Worm (Caenorhabditis elegans) whole organism, L1 larva: ENCODE measurements around the gene end-1.

Source experiments
- C04F5.9 ChIP-seq: sonication (generic microtip); optimal IDR thresholded peaks from 2 replicates; lab custom pipeline; 2016; ENCODE audit warnings: missing genetic modification characterization, missing compliant biosample characterization
- C16A3.4 ChIP-seq: fragments of 150-350 bp; optimal IDR thresholded peaks from 2 replicates; lab custom pipeline; 2014; ENCODE audit warnings: missing biosample characterization, missing genetic modification characterization
- F16B12.6 ChIP-seq: fragments of 150-350 bp; optimal IDR thresholded peaks from 2 replicates; lab custom pipeline; 2014; ENCODE audit warnings: missing biosample characterization, missing genetic modification characterization
- blmp-1 ChIP-seq: fragments of 150-350 bp; optimal IDR thresholded peaks from 2 replicates; lab custom pipeline; 2014; ENCODE audit warnings: missing biosample characterization, missing genetic modification characterization
- ceh-82 ChIP-seq, 3 experiments: fragments of 150-350 bp in 1 of 3; sonication (generic microtip) in 2 of 3; optimal IDR thresholded peaks; 2 replicates each; lab custom pipeline; 2014 to 2017; ENCODE audit warnings: missing biosample characterization in 3 of 3, missing genetic modification characterization in 3 of 3
- dsc-1 ChIP-seq: sonication (generic microtip); optimal IDR thresholded peaks from 2 replicates; lab custom pipeline; 2016; ENCODE audit warnings: mild to moderate bottlenecking, missing genetic modification characterization, missing compliant biosample characterization
- efl-1 ChIP-seq, 4 experiments: fragments of 150-350 bp; optimal IDR thresholded peaks in 3 of 4; peaks in 1 of 4; 1 replicate in 1 of 4; 2 replicates in 3 of 4; lab custom pipeline; 2014; ENCODE audit warnings: missing biosample characterization in 2 of 4, missing genetic modification characterization in 2 of 4, missing genetic modification reagents in 2 of 4
- elt-2 ChIP-seq: sonication (generic microtip); optimal IDR thresholded peaks from 2 replicates; lab custom pipeline; 2016; ENCODE audit warnings: missing genetic modification characterization, mild to moderate bottlenecking, inconsistent platforms, missing compliant biosample characterization, missing genetic modification reagents
- elt-3 ChIP-seq, 6 experiments: fragments of 150-350 bp in 1 of 6; sonication (generic microtip); optimal IDR thresholded peaks; 2 replicates each; lab custom pipeline; 2017 to 2018; ENCODE audit warnings: missing biosample characterization in 6 of 6, missing genetic modification characterization in 6 of 6, inconsistent platforms in 1 of 6
- fkh-4 ChIP-seq: sonication (generic microtip); optimal IDR thresholded peaks from 2 replicates; lab custom pipeline; 2016; ENCODE audit warnings: missing compliant biosample characterization, missing genetic modification characterization, borderline replicate concordance
- fkh-8 ChIP-seq: sonication (generic microtip); optimal IDR thresholded peaks from 2 replicates; lab custom pipeline; 2016; ENCODE audit warnings: mild to moderate bottlenecking, missing genetic modification characterization, missing compliant biosample characterization
- hlh-17 ChIP-seq: fragments of 200-800 bp; sonication (Bioruptor generic); optimal IDR thresholded peaks from 2 replicates; lab custom pipeline; 2018; ENCODE audit warnings: missing genetic modification characterization, mild to moderate bottlenecking, missing compliant biosample characterization, moderate library complexity, borderline replicate concordance
- jun-1 ChIP-seq: fragments of 150-350 bp; optimal IDR thresholded peaks from 2 replicates; lab custom pipeline; 2014; ENCODE audit warnings: missing biosample characterization, missing genetic modification reagents, missing genetic modification characterization
- lin-14 ChIP-seq: fragments of 200-800 bp; sonication (Bioruptor generic); optimal IDR thresholded peaks from 2 replicates; lab custom pipeline; 2018; ENCODE audit warnings: mild to moderate bottlenecking, missing genetic modification characterization, moderate library complexity, missing compliant biosample characterization
- nhr-11 ChIP-seq: fragments of 150-350 bp; optimal IDR thresholded peaks from 2 replicates; lab custom pipeline; 2014; ENCODE audit warnings: missing biosample characterization, missing genetic modification characterization
- nhr-19 ChIP-seq: fragments of 200-800 bp; sonication (Bioruptor generic); conservative IDR thresholded peaks from 2 replicates; pipeline ENCODE4 v1.3.6; 2022; ENCODE audit warnings: missing genetic modification characterization, missing compliant biosample characterization
- nhr-20 ChIP-seq: sonication (generic microtip); optimal IDR thresholded peaks from 2 replicates; lab custom pipeline; 2016; ENCODE audit warnings: mild to moderate bottlenecking, missing genetic modification characterization, missing compliant biosample characterization
- nhr-237 ChIP-seq: fragments of 150-350 bp; optimal IDR thresholded peaks from 2 replicates; lab custom pipeline; 2014; ENCODE audit warnings: missing biosample characterization, missing genetic modification characterization
- nhr-47 ChIP-seq: sonication (generic microtip); optimal IDR thresholded peaks from 2 replicates; lab custom pipeline; 2016; ENCODE audit warnings: mild to moderate bottlenecking, missing genetic modification characterization, moderate library complexity, missing compliant biosample characterization
- nhr-71 ChIP-seq: sonication (generic microtip); optimal IDR thresholded peaks from 2 replicates; lab custom pipeline; 2016; ENCODE audit warnings: mild to moderate bottlenecking, missing genetic modification characterization, moderate library complexity, missing compliant biosample characterization
- nhr-76 ChIP-seq: sonication (generic microtip); optimal IDR thresholded peaks from 2 replicates; lab custom pipeline; 2017; ENCODE audit warnings: missing biosample characterization, missing genetic modification characterization
- nhr-77 ChIP-seq: fragments of 150-350 bp; optimal IDR thresholded peaks from 2 replicates; lab custom pipeline; 2014; ENCODE audit warnings: missing biosample characterization, missing genetic modification characterization
- nhr-85 ChIP-seq: sonication (generic microtip); peaks from one replicate; lab custom pipeline; 2016; ENCODE audit warnings: missing genetic modification characterization, inconsistent platforms, missing compliant biosample characterization
- pax-3 ChIP-seq: fragments of 200-800 bp; sonication (Bioruptor generic); optimal IDR thresholded peaks from 2 replicates; lab custom pipeline; 2018; ENCODE audit warnings: mild to moderate bottlenecking, missing genetic modification characterization, moderate library complexity, missing compliant biosample characterization
- skn-1 ChIP-seq: fragments of 150-350 bp; optimal IDR thresholded peaks from 2 replicates; lab custom pipeline; 2014; ENCODE audit warnings: missing biosample characterization, missing genetic modification characterization
- snu-23 ChIP-seq: sonication (generic microtip); optimal IDR thresholded peaks from 2 replicates; lab custom pipeline; 2016; ENCODE audit warnings: missing genetic modification characterization, missing compliant biosample characterization
- sox-4 ChIP-seq: sonication (generic microtip); optimal IDR thresholded peaks from 2 replicates; lab custom pipeline; 2016; ENCODE audit warnings: missing genetic modification characterization, missing compliant biosample characterization
- unc-130 ChIP-seq: fragments of 150-350 bp; optimal IDR thresholded peaks from 2 replicates; lab custom pipeline; 2017; ENCODE audit warnings: missing biosample characterization, missing genetic modification characterization, inconsistent platforms
- unc-86 ChIP-seq: sonication (generic microtip); optimal IDR thresholded peaks from 2 replicates; lab custom pipeline; 2016; ENCODE audit warnings: missing genetic modification characterization, missing compliant biosample characterization
- xbp-1 ChIP-seq: sonication (generic microtip); optimal IDR thresholded peaks from 2 replicates; lab custom pipeline; 2016; ENCODE audit warnings: missing genetic modification characterization, missing compliant biosample characterization

Gene end-1

DNA sequence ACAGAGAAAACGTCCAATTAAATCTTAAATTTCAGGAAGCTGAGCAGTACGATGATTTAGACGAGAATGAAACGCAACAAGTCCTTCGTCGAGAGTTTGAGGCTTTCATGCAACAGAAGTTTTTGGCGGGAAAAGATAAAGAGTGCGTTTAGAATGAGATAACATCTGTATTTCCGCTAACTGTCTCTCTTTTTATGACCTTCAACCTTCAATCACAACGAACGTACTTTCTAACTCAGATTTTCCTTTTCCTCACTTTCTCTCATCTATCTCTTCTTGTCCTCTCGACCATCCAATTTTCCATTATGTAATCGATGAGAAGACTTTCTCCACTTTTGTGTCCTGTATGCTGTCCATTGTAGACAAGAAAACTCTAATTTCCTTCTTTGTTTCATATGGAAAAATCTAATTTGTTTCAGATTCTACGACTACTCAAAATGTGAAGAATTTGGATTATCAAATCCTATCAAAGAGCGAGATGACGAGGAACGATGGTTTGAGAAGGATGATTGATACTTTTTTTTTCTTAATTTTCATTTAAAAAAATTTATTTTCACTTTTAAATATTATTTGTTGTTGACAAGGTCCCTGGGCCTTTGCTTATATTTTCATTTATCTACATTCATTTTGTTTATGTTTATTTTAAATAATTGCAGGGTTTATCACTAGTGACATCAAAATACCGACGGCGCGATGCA is 21.5 kb upstream of the end-1 start, which contains the start of gene sao-1:
Gene sao-1, plus strand, starts transcription at position 648 of the 698 bp plus-strand sequence.
- peak; percentile 98 for TF ChIP-seq blmp-1 (tag; lab: Kevin White, UChicago)
- TF ChIP-seq lin-14 (GFP tag; lab: Kevin White, UChicago) = peak; percentile 56
- no peak for TF ChIP-seq nhr-20 (tag; lab: Kevin White, UChicago)
- TF ChIP-seq elt-3 (tag; optimal IDR thresholded peaks at IDR 0.05; lab: Kevin White, UChicago) = peak in 2 of 6 experiments; percentile 10 to 20
- TF ChIP-seq nhr-85 (tag; lab: Kevin White, UChicago) = peak; percentile 81

DNA sequence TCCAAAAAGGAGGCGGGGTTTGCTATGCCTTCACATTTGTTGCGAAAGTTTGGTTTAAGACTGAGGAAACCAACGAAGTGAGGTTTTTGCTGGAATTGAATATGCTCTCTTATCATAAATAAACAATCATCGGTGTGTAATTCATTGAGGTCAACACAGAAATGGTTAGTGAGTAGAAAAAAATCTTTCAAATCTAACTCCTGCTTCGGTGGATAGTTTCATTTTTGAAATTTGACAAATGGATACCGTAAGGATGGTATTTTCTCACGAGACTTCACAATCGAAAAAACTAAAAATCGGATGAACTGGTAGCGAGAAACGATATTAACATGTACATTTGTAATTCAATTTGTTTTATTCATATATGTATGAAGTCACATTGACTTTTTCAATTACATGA is 4.1 kb upstream of the end-1 start, which contains the start of gene eol-1:
Gene eol-1, minus strand, starts transcription at position 101 of the 400 bp plus-strand sequence.
- TF ChIP-seq efl-1 (optimal IDR thresholded peaks at IDR 0.05; lab: Kevin White, UChicago) (no peak), efl-1 (GFP tag; optimal IDR thresholded peaks at IDR 0.05 in 1 of 2; lab: Kevin White, UChicago) (peak in 1 of 2 experiments; percentile 81), nhr-85 (tag; lab: Kevin White, UChicago) (no peak)

DNA sequence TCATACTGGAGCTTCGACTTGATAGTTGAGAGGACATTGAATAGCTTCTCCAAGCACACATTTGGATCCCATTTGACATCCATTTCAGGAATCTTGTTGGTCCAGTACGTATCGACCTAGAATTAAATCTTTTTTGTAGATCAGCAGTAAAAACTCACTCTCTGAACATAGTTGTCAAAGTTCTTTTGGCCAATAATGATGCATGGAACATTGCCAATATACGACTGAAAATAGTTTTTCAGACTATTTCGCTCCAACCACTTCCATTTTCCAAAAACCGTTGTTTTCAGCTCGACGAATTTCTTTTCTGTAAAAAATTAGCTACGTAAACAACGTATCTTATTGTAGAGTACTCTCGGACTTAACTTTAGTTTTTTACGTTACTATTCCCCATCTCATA is 3.3 kb upstream of the end-1 start:
- TF ChIP-seq C04F5.9 (tag; lab: Kevin White, UChicago) (no peak), snu-23 (GFP tag; lab: Kevin White, UChicago) (no peak), skn-1 (tag; lab: Kevin White, UChicago) (no peak), unc-86 (no peak)

DNA sequence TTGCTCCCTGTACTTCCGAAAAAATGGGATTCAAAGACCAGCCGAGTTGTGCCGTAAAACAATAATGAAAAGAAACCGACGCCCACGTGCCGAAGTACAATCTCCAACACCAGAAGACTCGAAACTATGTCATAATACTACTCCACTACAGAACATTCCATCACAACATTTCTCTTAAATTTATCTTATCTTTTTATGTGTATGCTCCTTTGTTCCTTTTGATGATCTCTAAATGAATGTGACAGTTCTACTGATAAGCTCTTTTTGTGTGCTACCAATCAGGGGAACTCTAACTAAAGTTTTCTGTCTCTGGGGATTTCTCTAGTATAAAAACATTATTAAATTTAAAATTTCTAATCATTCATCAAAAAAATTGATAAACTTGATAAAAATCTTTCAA is 1.9 kb downstream of the end-1 start:
- TF ChIP-seq ceh-82 (tag; optimal IDR thresholded peaks at IDR 0.05; lab: Kevin White, UChicago) (no peak), nhr-76 (no peak), elt-2 (peak; percentile 38)

DNA sequence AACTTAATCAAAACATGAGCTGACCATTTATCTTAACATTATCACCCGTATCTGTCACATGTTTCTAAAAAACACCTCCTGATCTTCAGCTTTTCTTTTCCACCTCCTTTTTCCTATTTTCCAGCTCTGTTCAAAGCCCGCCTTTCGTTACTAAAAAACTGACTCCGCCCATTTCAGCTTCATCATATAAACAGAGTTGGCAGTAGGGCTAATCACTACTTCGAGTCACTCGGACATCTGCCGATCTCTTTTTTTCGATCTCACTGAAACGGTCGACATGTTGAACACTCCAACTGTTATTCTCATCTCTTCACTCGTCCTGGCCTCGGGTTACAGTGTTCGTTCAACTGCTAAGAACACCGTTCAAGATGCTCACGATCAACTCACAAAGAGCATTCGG is 7.6 kb downstream of the end-1 start, which contains the start of gene droe-4:
Gene droe-4, plus strand, starts transcription at position 172 of the 400 bp plus-strand sequence.
- TF ChIP-seq nhr-237 (tag; lab: Kevin White, UChicago) (no peak), nhr-71 (peak; percentile 23), pax-3 (peak; percentile 66), nhr-47 (tag; lab: Kevin White, UChicago) (peak; percentile 40), fkh-8 (tag; lab: Kevin White, UChicago) (peak; percentile 33), C04F5.9 (tag; lab: Kevin White, UChicago) (no peak), dsc-1 (peak; percentile 66)

DNA sequence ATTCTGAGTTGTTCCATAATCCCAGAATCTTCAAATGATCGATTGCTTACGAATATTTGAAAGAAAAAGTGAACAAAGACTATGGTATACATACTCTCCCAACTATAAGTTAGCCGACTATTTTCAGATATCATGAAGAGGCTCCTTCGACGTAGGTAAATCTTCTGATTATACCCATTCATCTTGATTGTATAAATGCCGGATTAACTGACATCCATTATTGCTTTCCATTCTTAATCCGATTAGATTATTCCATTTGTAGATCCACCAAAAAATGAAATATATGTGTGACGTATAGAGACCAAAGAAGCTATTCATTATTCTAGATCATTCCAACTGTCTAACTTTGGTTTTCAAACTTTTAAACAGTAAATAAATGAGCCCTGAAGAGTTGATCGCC is 8.6 kb downstream of the end-1 start:
- peak; percentile 86 for TF ChIP-seq pax-3
- TF ChIP-seq nhr-47 (tag; lab: Kevin White, UChicago) = peak; percentile 47
- TF ChIP-seq nhr-77 (tag; lab: Kevin White, UChicago) = no peak
- no peak for TF ChIP-seq xbp-1
- no peak for TF ChIP-seq nhr-20 (tag; lab: Kevin White, UChicago)
- no peak for TF ChIP-seq F16B12.6
- TF ChIP-seq unc-130 = no peak
- no peak for TF ChIP-seq fkh-4 (tag; lab: Kevin White, UChicago)
- peak; percentile 59 for TF ChIP-seq dsc-1
- TF ChIP-seq nhr-85 (tag; lab: Kevin White, UChicago) = no peak
- TF ChIP-seq nhr-11 (tag; lab: Kevin White, UChicago) = no peak
- TF ChIP-seq sox-4 = peak; percentile 19
- TF ChIP-seq nhr-71 = peak; percentile 12
- TF ChIP-seq unc-86 = no peak
- TF ChIP-seq nhr-19 (GFP tag; lab: Robert Waterston, UW) = no peak
- no peak for TF ChIP-seq jun-1
- TF ChIP-seq hlh-17 (GFP tag; lab: Kevin White, UChicago) = no peak
- TF ChIP-seq C16A3.4 (tag; lab: Kevin White, UChicago) = no peak
- TF ChIP-seq fkh-8 (tag; lab: Kevin White, UChicago) = peak; percentile 37
